Fruit fly (Drosophila melanogaster): ENCODE data around the gene sd.

Gene sd

dm6 chrX:15852815-15853542 is 48.8 kb downstream of the sd start, which contains the start of the genes UBL3 and CG15914 (continued):
- TF ChIP-seq CG4617 (GFP tag; optimal IDR thresholded peaks at IDR 0.05; ENCODE audit: borderline replicate concordance) (peak; percentile 25), MTF-1 (GFP tag; optimal IDR thresholded peaks at IDR 0.05; ENCODE audit: borderline replicate concordance) (peak; percentile 67), ewg (GFP tag; optimal IDR thresholded peaks at IDR 0.05) (peak; percentile 60), CG1529 (GFP tag; optimal IDR thresholded peaks at IDR 0.05) (no peak), CG30020 (tag; optimal IDR thresholded peaks at IDR 0.05) (peak; percentile 82), Myb (GFP tag; optimal IDR thresholded peaks at IDR 0.05) (peak; percentile 10), CG3163 (GFP tag; optimal IDR thresholded peaks at IDR 0.05) (no peak), HmgZ (tag; optimal IDR thresholded peaks at IDR 0.05) (peak; percentile 58), CG12391 (tag; optimal IDR thresholded peaks at IDR 0.05) (peak; percentile 57), Dll (GFP tag; IDR thresholded peaks at IDR 0.05; ENCODE audit: partially characterized antibody) (0 out of 4 replicates have a peak, but pooled peaks have one; percentile 32), CG13287 (GFP tag; IDR thresholded peaks at IDR 0.05; ENCODE audit: partially characterized antibody) (no peak; the same call in 1 of the 2 replicates), Trl (optimal IDR thresholded peaks at IDR 0.05) (no peak), Trl (GFP tag; optimal IDR thresholded peaks at IDR 0.05) (no peak), YL-1 (GFP tag; optimal IDR thresholded peaks at IDR 0.05) (peak; percentile 51), CG15479 (GFP tag; optimal IDR thresholded peaks at IDR 0.05) (peak; percentile 98), twi (tag; optimal IDR thresholded peaks at IDR 0.05) (peak; percentile 14), pzg (GFP tag; optimal IDR thresholded peaks at IDR 0.05) (peak; percentile 81), CG16813 (GFP tag; IDR thresholded peaks at IDR 0.05; ENCODE audit: partially characterized antibody) (0 out of 3 replicates have a peak, but pooled peaks have one; percentile 7), dm (GFP tag; optimal IDR thresholded peaks at IDR 0.05) (no peak), CG12299 (tag; optimal IDR thresholded peaks at IDR 0.05) (peak; percentile 55), Deaf1 (tag; optimal IDR thresholded peaks at IDR 0.05) (no peak), da (GFP tag; optimal IDR thresholded peaks at IDR 0.05) (no peak), chinmo (GFP tag; IDR thresholded peaks at IDR 0.05; ENCODE audit: partially characterized antibody) (0 out of 4 replicates have a peak, but pooled peaks have one; percentile 59), PHDP (tag; optimal IDR thresholded peaks at IDR 0.05) (no peak), Hr39 (optimal IDR thresholded peaks at IDR 0.05) (no peak), knrl (GFP tag; IDR thresholded peaks at IDR 0.05; ENCODE audit: partially characterized antibody) (no peak), lbe (GFP tag; optimal IDR thresholded peaks at IDR 0.05) (peak; percentile 37), CG17361 (GFP tag; IDR thresholded peaks at IDR 0.05) (peak; percentile 39; the same call in 2 of the 3 replicates), row (GFP tag; IDR thresholded peaks at IDR 0.05) (peak; percentile 53), ATbp (GFP tag; optimal IDR thresholded peaks at IDR 0.05) (no peak), H2.0 (GFP tag; IDR thresholded peaks at IDR 0.05) (no peak), Mrtf (GFP tag; IDR thresholded peaks at IDR 0.05) (no peak), E2f2 (GFP tag; IDR thresholded peaks at IDR 0.05) (peak; percentile 60), nerfin-2 (GFP tag; IDR thresholded peaks at IDR 0.05; ENCODE audit: partially characterized antibody) (no peak), Med (GFP tag) (peak; percentile 57), Sin3A (optimal IDR thresholded peaks at IDR 0.05) (peak; percentile 67), CG34376 (GFP tag; optimal IDR thresholded peaks at IDR 0.05) (peak; percentile 13), CG17385 (GFP tag; optimal IDR thresholded peaks at IDR 0.05) (no peak), nmo (GFP tag; optimal IDR thresholded peaks at IDR 0.05) (peak; percentile 40), nom (GFP tag; optimal IDR thresholded peaks at IDR 0.05) (peak; percentile 15), Dref (GFP tag; IDR thresholded peaks at IDR 0.05) (peak; percentile 32), CG7786 (GFP tag; optimal IDR thresholded peaks at IDR 0.05) (no peak), Ets97D (GFP tag; optimal IDR thresholded peaks at IDR 0.05) (peak; percentile 13), Fer3 (tag; optimal IDR thresholded peaks at IDR 0.05) (no peak), sqz (GFP tag; optimal IDR thresholded peaks at IDR 0.05) (peak; percentile 91), MESR4 (GFP tag; optimal IDR thresholded peaks at IDR 0.05) (peak; percentile 80), phol (tag; optimal IDR thresholded peaks at IDR 0.05) (peak; percentile 57), gfzf (GFP tag; optimal IDR thresholded peaks at IDR 0.05) (peak; percentile 81), Adf1 (GFP tag; IDR thresholded peaks at IDR 0.05) (no peak)
